Fruit fly (Drosophila melanogaster) whole organism, embryonic: Measurements from ENCODE around the gene MED18.

Experiments used
- CG10321 ChIP-seq: fragments of 200-800 bp; sonication (Bioruptor generic); IDR thresholded peaks from 2 replicates; pipeline ENCODE4 v1.3.6; 2022; ENCODE audit warnings: missing biosample characterization, missing genetic modification characterization
- CG12299 ChIP-seq: fragments of 200-800 bp; sonication (Bioruptor generic); optimal IDR thresholded peaks from 2 replicates; lab custom pipeline; 2018; ENCODE audit warnings: missing biosample characterization, mild to moderate bottlenecking, missing genetic modification characterization
- CG14050 ChIP-seq: fragments of 200-800 bp; sonication (Bioruptor generic); IDR thresholded peaks from 3 replicates; pipeline ENCODE4 v1.3.6; 2022; ENCODE audit warnings: missing biosample characterization, missing genetic modification characterization
- CG14667 ChIP-seq: fragments of 200-800 bp; sonication (Bioruptor generic); IDR thresholded peaks from 2 replicates; pipeline ENCODE4 v1.3.6; 2022; ENCODE audit warnings: missing biosample characterization, missing genetic modification characterization
- CG14710 ChIP-seq: fragments of 200-800 bp; sonication (Bioruptor generic); optimal IDR thresholded peaks from 3 replicates; lab custom pipeline; 2019; ENCODE audit warnings: missing biosample characterization, mild to moderate bottlenecking, missing genetic modification characterization, moderate library complexity
- CG14860 ChIP-seq: fragments of 200-800 bp; sonication (Bioruptor generic); IDR thresholded peaks from 3 replicates; pipeline ENCODE4 v1.3.6; 2022; ENCODE audit warnings: missing biosample characterization, missing genetic modification characterization; ENCODE audit not compliant: partially characterized antibody
- CG15601 ChIP-seq: fragments of 200-800 bp; sonication (Bioruptor generic); optimal IDR thresholded peaks from 3 replicates; lab custom pipeline; 2019; ENCODE audit warnings: missing biosample characterization, mild to moderate bottlenecking, missing genetic modification characterization, moderate library complexity
- CG1602 ChIP-seq: fragments of 200-800 bp; sonication (Bioruptor generic); optimal IDR thresholded peaks from 3 replicates; lab custom pipeline; 2016; ENCODE audit warnings: missing biosample characterization, missing genetic modification characterization
- CG16779 ChIP-seq: fragments of 200-800 bp; sonication (Bioruptor generic); IDR thresholded peaks from 2 replicates; pipeline ENCODE4 v1.3.6; 2022; ENCODE audit warnings: missing biosample characterization, missing genetic modification characterization
- CG2116 ChIP-seq: fragments of 200-800 bp; sonication (Bioruptor generic); optimal IDR thresholded peaks from 3 replicates; lab custom pipeline; 2018; ENCODE audit warnings: missing biosample characterization, mild to moderate bottlenecking, missing genetic modification characterization
- CG2120 ChIP-seq: fragments of 200-800 bp; sonication (Bioruptor generic); optimal IDR thresholded peaks from 3 replicates; lab custom pipeline; 2016; ENCODE audit warnings: missing biosample characterization, missing genetic modification characterization
- CG31388 ChIP-seq: fragments of 200-800 bp; sonication (Bioruptor generic); optimal IDR thresholded peaks from 2 replicates; lab custom pipeline; 2016; ENCODE audit warnings: missing biosample characterization, missing genetic modification characterization
- CG6791 ChIP-seq: fragments of 200-800 bp; sonication (Bioruptor generic); IDR thresholded peaks from 3 replicates; pipeline ENCODE4 v1.3.6; 2022; ENCODE audit warnings: missing biosample characterization, missing genetic modification characterization; ENCODE audit not compliant: partially characterized antibody
- CG7556 ChIP-seq: fragments of 200-800 bp; sonication (Bioruptor generic); optimal IDR thresholded peaks from 2 replicates; lab custom pipeline; 2017; ENCODE audit warnings: missing biosample characterization, mild to moderate bottlenecking, missing genetic modification characterization
- D19A ChIP-seq: fragments of 200-800 bp; optimal IDR thresholded peaks from 3 replicates; lab custom pipeline; 2019; ENCODE audit warnings: missing biosample characterization, mild to moderate bottlenecking, missing genetic modification characterization, moderate library complexity
- Dip3 ChIP-seq: fragments of 200-800 bp; sonication (Bioruptor generic); optimal IDR thresholded peaks from 3 replicates; lab custom pipeline; 2016; ENCODE audit warnings: missing biosample characterization, missing genetic modification characterization
- Dp ChIP-seq: fragments of 200-800 bp; sonication (Bioruptor generic); optimal IDR thresholded peaks from 2 replicates; lab custom pipeline; 2018; ENCODE audit warnings: missing biosample characterization, mild to moderate bottlenecking, missing genetic modification characterization, moderate library complexity
- Fer3 ChIP-seq: fragments of 200-800 bp; sonication (Bioruptor generic); optimal IDR thresholded peaks from 2 replicates; lab custom pipeline; 2018; ENCODE audit warnings: missing biosample characterization, mild to moderate bottlenecking, missing genetic modification characterization, moderate library complexity
- H2.0 ChIP-seq: fragments of 200-800 bp; sonication (Bioruptor generic); IDR thresholded peaks from 2 replicates; pipeline ENCODE4 v1.3.6; 2022; ENCODE audit warnings: missing biosample characterization, missing genetic modification characterization
- Hr3 ChIP-seq: fragments of 200-800 bp; sonication (Bioruptor generic); optimal IDR thresholded peaks from 3 replicates; lab custom pipeline; 2016; ENCODE audit warnings: missing biosample characterization, missing genetic modification characterization
- Hr39 ChIP-seq: fragments of >200 bp; optimal IDR thresholded peaks from 2 replicates; lab custom pipeline; 2017
- Kr ChIP-seq: fragments of 200-800 bp; sonication (Bioruptor generic); optimal IDR thresholded peaks from 2 replicates; lab custom pipeline; 2017; ENCODE audit warnings: missing biosample characterization, mild to moderate bottlenecking, missing genetic modification characterization
- Lhr ChIP-seq: fragments of 200-800 bp; sonication (Bioruptor generic); optimal IDR thresholded peaks from 3 replicates; lab custom pipeline; 2017; ENCODE audit warnings: mild to moderate bottlenecking, missing biosample characterization, missing genetic modification reagents, missing genetic modification characterization
- Meics ChIP-seq: fragments of 200-800 bp; sonication (Bioruptor generic); optimal IDR thresholded peaks from 2 replicates; lab custom pipeline; 2017; ENCODE audit warnings: missing biosample characterization, mild to moderate bottlenecking, missing genetic modification characterization
- Mrtf ChIP-seq: fragments of 200-800 bp; sonication (Bioruptor generic); IDR thresholded peaks from 3 replicates; pipeline ENCODE4 v1.3.6; 2022; ENCODE audit warnings: missing biosample characterization, missing genetic modification characterization
- Nf-YB ChIP-seq: fragments of 200-800 bp; sonication (Bioruptor generic); optimal IDR thresholded peaks from 3 replicates; lab custom pipeline; 2019; ENCODE audit warnings: missing biosample characterization, mild to moderate bottlenecking, missing genetic modification characterization, moderate library complexity
- Poxn ChIP-seq: fragments of 200-800 bp; sonication (Bioruptor generic); IDR thresholded peaks from 2 replicates; pipeline ENCODE4 v1.3.6; 2022; ENCODE audit warnings: missing biosample characterization, missing genetic modification characterization
- ab ChIP-seq: fragments of 200-800 bp; sonication (Bioruptor generic); optimal IDR thresholded peaks from 2 replicates; lab custom pipeline; 2016; ENCODE audit warnings: missing biosample characterization, missing genetic modification characterization
- cato ChIP-seq: fragments of 200-800 bp; sonication (Bioruptor generic); optimal IDR thresholded peaks from 2 replicates; lab custom pipeline; 2016; ENCODE audit warnings: missing biosample characterization, missing genetic modification characterization, borderline replicate concordance
- crp ChIP-seq, 2 experiments: fragments of 200-800 bp; sonication (Bioruptor generic); optimal IDR thresholded peaks; 2 replicates in 1 of 2; 3 replicates in 1 of 2; lab custom pipeline; 2017; ENCODE audit warnings: missing biosample characterization in 2 of 2, missing genetic modification characterization in 2 of 2, mild to moderate bottlenecking in 1 of 2, moderate library complexity in 1 of 2
- cwo ChIP-seq: fragments of 200-800 bp; sonication (Bioruptor generic); optimal IDR thresholded peaks from 3 replicates; lab custom pipeline; 2017; ENCODE audit warnings: missing biosample characterization, missing genetic modification characterization, mild to moderate bottlenecking, moderate library complexity, missing genetic modification reagents
- disco-r ChIP-seq: fragments of 200-800 bp; sonication (Bioruptor generic); optimal IDR thresholded peaks from 2 replicates; lab custom pipeline; 2016; ENCODE audit warnings: missing biosample characterization, missing genetic modification characterization
- eyg ChIP-seq: fragments of 200-800 bp; sonication (Bioruptor generic); optimal IDR thresholded peaks from 3 replicates; lab custom pipeline; 2016; ENCODE audit warnings: missing biosample characterization, missing genetic modification characterization
- fru ChIP-seq: fragments of >200 bp; optimal IDR thresholded peaks from 2 replicates; lab custom pipeline; 2017
- ham ChIP-seq: fragments of 200-800 bp; sonication (Bioruptor generic); IDR thresholded peaks from 2 replicates; pipeline ENCODE4 v1.3.6; 2022; ENCODE audit warnings: missing biosample characterization, missing genetic modification characterization
- her ChIP-seq: fragments of 200-800 bp; sonication (Bioruptor generic); optimal IDR thresholded peaks from 2 replicates; lab custom pipeline; 2016; ENCODE audit warnings: missing biosample characterization, missing genetic modification characterization
- jigr1 ChIP-seq: fragments of 200-800 bp; sonication (Bioruptor generic); IDR thresholded peaks from 3 replicates; pipeline ENCODE4 v1.3.6; 2022; ENCODE audit warnings: missing biosample characterization, missing genetic modification characterization
- ken ChIP-seq: fragments of 200-800 bp; sonication (Bioruptor generic); IDR thresholded peaks from 3 replicates; pipeline ENCODE4 v1.3.6; 2022; ENCODE audit warnings: missing biosample characterization, missing genetic modification characterization
- lbe ChIP-seq: fragments of 200-800 bp; sonication (Bioruptor generic); optimal IDR thresholded peaks from 2 replicates; lab custom pipeline; 2016; ENCODE audit warnings: missing biosample characterization, mild to moderate bottlenecking, missing genetic modification characterization
- lilli ChIP-seq: fragments of 200-800 bp; sonication (Bioruptor generic); optimal IDR thresholded peaks from 3 replicates; lab custom pipeline; 2016; ENCODE audit warnings: missing biosample characterization, missing genetic modification characterization
- nau ChIP-seq: fragments of 200-800 bp; sonication (Bioruptor generic); optimal IDR thresholded peaks from 3 replicates; lab custom pipeline; 2017; ENCODE audit warnings: missing biosample characterization, mild to moderate bottlenecking, missing genetic modification characterization, missing genetic modification reagents
- nmo ChIP-seq: fragments of 200-800 bp; sonication (Bioruptor generic); optimal IDR thresholded peaks from 2 replicates; lab custom pipeline; 2018; ENCODE audit warnings: missing biosample characterization, mild to moderate bottlenecking, missing genetic modification characterization, moderate library complexity
- p53 ChIP-seq: fragments of 200-800 bp; sonication (Bioruptor generic); optimal IDR thresholded peaks from 2 replicates; lab custom pipeline; 2016; ENCODE audit warnings: missing biosample characterization, missing genetic modification characterization
- ranshi ChIP-seq: fragments of 200-800 bp; sonication (Bioruptor generic); IDR thresholded peaks from 2 replicates; pipeline ENCODE4 v1.3.6; 2022; ENCODE audit warnings: missing biosample characterization, missing genetic modification characterization
- so ChIP-seq: fragments of 200-800 bp; sonication (Bioruptor generic); IDR thresholded peaks from 3 replicates; pipeline ENCODE4 v1.3.6; 2022; ENCODE audit warnings: missing biosample characterization, missing genetic modification characterization
- stwl ChIP-seq: fragments of 200-800 bp; sonication (Bioruptor generic); optimal IDR thresholded peaks from 3 replicates; lab custom pipeline; 2018; ENCODE audit warnings: missing biosample characterization, mild to moderate bottlenecking, missing genetic modification characterization, moderate library complexity
- sug ChIP-seq: fragments of 200-800 bp; optimal IDR thresholded peaks from 2 replicates; lab custom pipeline; 2019; ENCODE audit warnings: missing biosample characterization, mild to moderate bottlenecking, missing genetic modification characterization, moderate library complexity
- tin ChIP-seq: fragments of 200-800 bp; sonication (Bioruptor generic); optimal IDR thresholded peaks from 3 replicates; lab custom pipeline; 2016; ENCODE audit warnings: missing biosample characterization, missing genetic modification characterization
- z ChIP-seq: fragments of 200-800 bp; sonication (Bioruptor generic); IDR thresholded peaks from 3 replicates; pipeline ENCODE4 v1.3.6; 2022; ENCODE audit warnings: missing biosample characterization, missing genetic modification characterization

Gene MED18

dm6 chrX:1830396-1831218, 35.1 kb upstream of the MED18 start (continued):
- TF ChIP-seq jigr1 (GFP tag; lab: Robert Waterston, UW) (peak; percentile 89; the same call in 2 of the 3 replicates), her (peak; percentile 89), Nf-YB (GFP tag; lab: Kevin White, UChicago) (peak; percentile 83), disco-r (GFP tag; lab: Kevin White, UChicago) (peak; percentile 87), Dp (peak; percentile 16), tin (GFP tag; lab: Kevin White, UChicago) (peak; percentile 94), so (GFP tag; lab: Robert Waterston, UW) (peak; percentile 95), CG2116 (GFP tag; lab: Kevin White, UChicago) (peak; percentile 75), Poxn (GFP tag; lab: Robert Waterston, UW) (peak; percentile 88), Fer3 (tag; lab: Kevin White, UChicago) (peak; percentile 98), CG2120 (peak; percentile 98), lilli (peak; percentile 97), ranshi (GFP tag; lab: Robert Waterston, UW) (peak; percentile 98), CG6791 (GFP tag; lab: Robert Waterston, UW) (no peak), CG14710 (tag; lab: Kevin White, UChicago) (peak; percentile 90), ab (GFP tag; lab: Kevin White, UChicago) (peak; percentile 93), cato (peak; percentile 88), crp (GFP tag; optimal IDR thresholded peaks at IDR 0.05; lab: Kevin White, UChicago) (peak in 1 of 2 experiments; percentile 65), Kr (no peak), CG7556 (GFP tag; lab: Kevin White, UChicago) (peak; percentile 96), CG14667 (GFP tag; lab: Robert Waterston, UW) (peak; percentile 92), fru (lab: Kevin White, UChicago) (no peak), CG31388 (GFP tag; lab: Kevin White, UChicago) (peak; percentile 84), CG14050 (GFP tag; lab: Robert Waterston, UW) (peak; percentile 96), lbe (GFP tag; lab: Kevin White, UChicago) (peak; percentile 96), stwl (tag; lab: Kevin White, UChicago) (peak; percentile 20), H2.0 (peak; percentile 97), CG14860 (GFP tag; lab: Robert Waterston, UW) (peak; percentile 55), nmo (GFP tag; lab: Kevin White, UChicago) (peak; percentile 95), ken (GFP tag; lab: Robert Waterston, UW) (peak; percentile 98), eyg (GFP tag; lab: Kevin White, UChicago) (peak; percentile 93), Mrtf (peak; percentile 96), cwo (GFP tag; lab: Kevin White, UChicago) (peak; percentile 100), CG10321 (GFP tag; lab: Robert Waterston, UW) (peak; percentile 76), Hr39 (no peak), Lhr (GFP tag; lab: Kevin White, UChicago) (peak; percentile 82), z (peak; percentile 72), ham (GFP tag; lab: Robert Waterston, UW) (peak; percentile 82; the same call in 1 of the 2 replicates), CG15601 (tag; lab: Kevin White, UChicago) (peak; percentile 91), Meics (peak; percentile 96), CG16779 (peak; percentile 97), Hr3 (GFP tag; lab: Kevin White, UChicago) (peak; percentile 95), CG1602 (peak; percentile 94), nau (GFP tag; lab: Kevin White, UChicago) (peak; percentile 92), p53 (peak; percentile 87), CG12299 (peak; percentile 90), sug (tag; lab: Kevin White, UChicago) (peak; percentile 94), D19A (tag; lab: Kevin White, UChicago) (peak; percentile 92), Dip3 (peak; percentile 94)
